Fruit fly (Drosophila melanogaster): ENCODE results near the gene CG44574.
A peak's percentile ranks its signal among the peaks of the same experiment; 100 is the strongest.

The CG44574 gene

DNA sequence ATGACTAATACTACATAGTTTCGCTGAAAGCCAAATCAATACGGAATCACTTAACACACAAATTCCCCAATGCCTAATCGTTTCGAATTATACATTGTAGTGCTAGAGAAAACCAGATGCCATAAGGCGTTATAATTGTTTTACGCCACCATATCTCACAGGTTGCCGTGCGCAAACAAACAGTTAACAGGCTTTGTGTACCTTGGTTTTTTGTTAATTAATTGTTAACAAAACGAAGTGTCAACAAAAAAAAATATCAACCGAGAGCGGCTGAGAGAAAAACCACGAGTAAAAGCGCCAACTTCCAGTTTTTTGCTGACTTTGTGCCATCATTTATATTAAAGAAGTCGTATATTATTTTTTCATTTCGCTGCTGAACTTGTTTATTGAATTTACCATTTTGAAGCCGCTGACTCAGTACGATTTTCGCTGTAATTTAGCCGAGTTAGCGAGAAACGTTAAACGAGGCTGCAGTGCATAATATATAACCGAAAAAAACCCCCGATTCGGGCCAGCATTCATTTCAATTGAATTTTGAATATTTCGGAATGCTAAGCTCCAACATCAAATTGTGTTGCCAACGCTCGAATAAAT, 7.0 kb upstream of the CG44574 start (continued):
- TF ChIP-seq CG13775 (GFP tag; optimal IDR thresholded peaks at IDR 0.05) (peak; percentile 15), Side (GFP tag; optimal IDR thresholded peaks at IDR 0.05) (no peak), dimm (GFP tag; IDR thresholded peaks at IDR 0.05) (no peak), pum (GFP tag; optimal IDR thresholded peaks at IDR 0.05) (no peak), Dip2 (GFP tag; IDR thresholded peaks at IDR 0.05) (no peak), Mrtf (GFP tag; IDR thresholded peaks at IDR 0.05) (no peak), CG10267 (tag; optimal IDR thresholded peaks at IDR 0.05) (no peak), tll (GFP tag; optimal IDR thresholded peaks at IDR 0.05) (no peak), fru (optimal IDR thresholded peaks at IDR 0.05) (no peak), Trl (optimal IDR thresholded peaks at IDR 0.05) (no peak), Trl (GFP tag; optimal IDR thresholded peaks at IDR 0.05) (no peak), sens (GFP tag) (peak; percentile 69), sisA (GFP tag; IDR thresholded peaks at IDR 0.05) (no peak), nerfin-2 (GFP tag; IDR thresholded peaks at IDR 0.05; ENCODE audit: partially characterized antibody) (no peak), CG8388 (GFP tag; optimal IDR thresholded peaks at IDR 0.05) (no peak), hth (optimal IDR thresholded peaks at IDR 0.05) (no peak), ato (GFP tag; IDR thresholded peaks at IDR 0.05; ENCODE audit: partially characterized antibody) (no peak), NK7.1 (GFP tag; optimal IDR thresholded peaks at IDR 0.05) (peak; percentile 26), corto (GFP tag; optimal IDR thresholded peaks at IDR 0.05) (no peak), CG18599 (GFP tag; optimal IDR thresholded peaks at IDR 0.05) (peak; percentile 62), CG10366 (GFP tag; IDR thresholded peaks at IDR 0.05) (no peak; the same call in 1 of the 2 replicates), Chrac-16 (GFP tag; optimal IDR thresholded peaks at IDR 0.05) (no peak), CG14014 (GFP tag; IDR thresholded peaks at IDR 0.05) (peak; percentile 74; the same call in 1 of the 2 replicates), CG13296 (GFP tag; optimal IDR thresholded peaks at IDR 0.05) (peak; percentile 71), Oaz (GFP tag; IDR thresholded peaks at IDR 0.05) (no peak), CG7372 (GFP tag; IDR thresholded peaks at IDR 0.05) (no peak), usp (GFP tag; optimal IDR thresholded peaks at IDR 0.05) (no peak), fd102C (GFP tag; optimal IDR thresholded peaks at IDR 0.05) (no peak), nau (GFP tag; optimal IDR thresholded peaks at IDR 0.05) (peak; percentile 43), MTF-1 (GFP tag; optimal IDR thresholded peaks at IDR 0.05; ENCODE audit: borderline replicate concordance) (peak; percentile 55), Adf1 (GFP tag; IDR thresholded peaks at IDR 0.05) (no peak), abd-A (tag; optimal IDR thresholded peaks at IDR 0.05) (no peak), CG32772 (GFP tag; IDR thresholded peaks at IDR 0.05) (no peak), peb (GFP tag; IDR thresholded peaks at IDR 0.05) (no peak), wdn (GFP tag; IDR thresholded peaks at IDR 0.05) (no peak), CG17829 (tag; optimal IDR thresholded peaks at IDR 0.05) (no peak), CG15479 (GFP tag; optimal IDR thresholded peaks at IDR 0.05) (no peak), h (optimal IDR thresholded peaks at IDR 0.05) (no peak), CG17912 (GFP tag; optimal IDR thresholded peaks at IDR 0.05) (no peak), Dll (GFP tag; IDR thresholded peaks at IDR 0.05; ENCODE audit: partially characterized antibody) (no peak), zf30C (GFP tag; optimal IDR thresholded peaks at IDR 0.05) (no peak), CG8478 (optimal IDR thresholded peaks at IDR 0.05) (no peak), stwl (tag; optimal IDR thresholded peaks at IDR 0.05) (no peak), Bdp1 (GFP tag; optimal IDR thresholded peaks at IDR 0.05) (no peak), Sox102F (GFP tag; optimal IDR thresholded peaks at IDR 0.05) (peak; percentile 26), CG7745 (tag; optimal IDR thresholded peaks at IDR 0.05) (no peak), CG11398 (GFP tag; optimal IDR thresholded peaks at IDR 0.05) (no peak), Rfx (GFP tag; IDR thresholded peaks at IDR 0.05) (peak; percentile 53; the same call in 1 of the 2 replicates), HmgD (GFP tag; optimal IDR thresholded peaks at IDR 0.05) (no peak), CG17359 (tag; optimal IDR thresholded peaks at IDR 0.05) (peak; percentile 20), zfh2 (GFP tag; optimal IDR thresholded peaks at IDR 0.05) (no peak), Dek (tag; optimal IDR thresholded peaks at IDR 0.05) (peak; percentile 20)
